Fruit fly (Drosophila melanogaster) whole organism, embryonic: ENCODE measurements around the gene CG7231.
A peak's percentile ranks its signal among the peaks of the same experiment; 100 is the strongest.

Experiments
- ATbp ChIP-seq: fragments of 200-800 bp; sonication (Bioruptor generic); optimal IDR thresholded peaks from 2 replicates; lab custom pipeline; 2017; ENCODE audit warnings: missing biosample characterization, mild to moderate bottlenecking, missing genetic modification characterization, missing genetic modification reagents
- Aef1 ChIP-seq: fragments of 200-800 bp; sonication (Bioruptor generic); IDR thresholded peaks from 3 replicates; pipeline ENCODE4 v1.3.6; 2022; ENCODE audit warnings: missing biosample characterization, missing genetic modification characterization
- BtbVII ChIP-seq: fragments of 200-800 bp; sonication (Bioruptor generic); optimal IDR thresholded peaks from 3 replicates; lab custom pipeline; 2017; ENCODE audit warnings: missing biosample characterization, mild to moderate bottlenecking, missing genetic modification characterization
- CG10431 ChIP-seq: fragments of 200-800 bp; sonication (Bioruptor generic); optimal IDR thresholded peaks from 3 replicates; lab custom pipeline; 2018; ENCODE audit warnings: missing biosample characterization, mild to moderate bottlenecking, missing genetic modification characterization
- CG10543 ChIP-seq: fragments of 200-800 bp; sonication (Bioruptor generic); optimal IDR thresholded peaks from 3 replicates; lab custom pipeline; 2017; ENCODE audit warnings: missing biosample characterization, mild to moderate bottlenecking, missing genetic modification characterization, moderate library complexity
- CG12155 ChIP-seq: fragments of 200-800 bp; sonication (Bioruptor generic); optimal IDR thresholded peaks from 3 replicates; lab custom pipeline; 2016; ENCODE audit warnings: missing biosample characterization, missing genetic modification characterization
- CG12219 ChIP-seq: fragments of 200-800 bp; sonication (Bioruptor generic); optimal IDR thresholded peaks from 3 replicates; lab custom pipeline; 2018; ENCODE audit warnings: missing biosample characterization, mild to moderate bottlenecking, missing genetic modification characterization
- CG17829 ChIP-seq: fragments of 200-800 bp; optimal IDR thresholded peaks from 2 replicates; lab custom pipeline; 2019; ENCODE audit warnings: missing biosample characterization, mild to moderate bottlenecking, missing genetic modification characterization, moderate library complexity
- CG18262 ChIP-seq: fragments of 200-800 bp; optimal IDR thresholded peaks from 3 replicates; lab custom pipeline; 2019; ENCODE audit warnings: missing biosample characterization, mild to moderate bottlenecking, missing genetic modification characterization, moderate library complexity
- CG30020 ChIP-seq: fragments of 200-800 bp; optimal IDR thresholded peaks from 2 replicates; lab custom pipeline; 2019; ENCODE audit warnings: missing biosample characterization, mild to moderate bottlenecking, missing genetic modification characterization, moderate library complexity
- CG33557 ChIP-seq: fragments of 200-800 bp; sonication (Bioruptor generic); optimal IDR thresholded peaks from 2 replicates; lab custom pipeline; 2019; ENCODE audit warnings: missing biosample characterization, mild to moderate bottlenecking, missing genetic modification characterization, moderate library complexity
- CG42726 ChIP-seq: fragments of 200-800 bp; sonication (Bioruptor generic); IDR thresholded peaks from 2 replicates; pipeline ENCODE4 v1.3.6; 2022; ENCODE audit warnings: missing biosample characterization, missing genetic modification characterization; ENCODE audit not compliant: partially characterized antibody
- CG43689 ChIP-seq: fragments of 200-800 bp; sonication (Bioruptor generic); IDR thresholded peaks from 2 replicates; pipeline ENCODE4 v1.3.6; 2022; ENCODE audit warnings: missing biosample characterization, missing genetic modification characterization
- CG4730 ChIP-seq: fragments of 200-800 bp; sonication (Bioruptor generic); IDR thresholded peaks from 2 replicates; pipeline ENCODE4 v1.3.6; 2022; ENCODE audit warnings: missing biosample characterization, missing genetic modification characterization
- CG7745 ChIP-seq: fragments of 200-800 bp; sonication (Bioruptor generic); optimal IDR thresholded peaks from 2 replicates; lab custom pipeline; 2018; ENCODE audit warnings: missing biosample characterization, mild to moderate bottlenecking, missing genetic modification characterization, moderate library complexity
- Camta ChIP-seq: fragments of 200-800 bp; sonication (Bioruptor generic); optimal IDR thresholded peaks from 2 replicates; lab custom pipeline; 2016; ENCODE audit warnings: missing biosample characterization, missing genetic modification characterization
- D ChIP-seq, 2 experiments: fragments of 200-800 bp in 1 of 2; fragments of >200 bp in 1 of 2; sonication (Bioruptor generic) in 1 of 2; optimal IDR thresholded peaks; 2 replicates in 1 of 2; 3 replicates in 1 of 2; lab custom pipeline; 2017; ENCODE audit warnings: mild to moderate bottlenecking in 1 of 2, missing biosample characterization in 1 of 2, missing genetic modification characterization in 1 of 2, missing genetic modification reagents in 1 of 2
- Deaf1 ChIP-seq: fragments of 200-800 bp; optimal IDR thresholded peaks from 3 replicates; lab custom pipeline; 2019; ENCODE audit warnings: missing biosample characterization, mild to moderate bottlenecking, missing genetic modification characterization, moderate library complexity
- Dek ChIP-seq: fragments of 200-800 bp; sonication (Bioruptor generic); optimal IDR thresholded peaks from 3 replicates; lab custom pipeline; 2019; ENCODE audit warnings: missing biosample characterization, mild to moderate bottlenecking, missing genetic modification characterization, moderate library complexity
- Dll ChIP-seq: fragments of 200-800 bp; sonication (Bioruptor generic); IDR thresholded peaks from 4 replicates; pipeline ENCODE4 v1.3.6; 2022; ENCODE audit warnings: missing biosample characterization, missing genetic modification characterization; ENCODE audit not compliant: partially characterized antibody
- Dref ChIP-seq: fragments of 200-800 bp; sonication (Bioruptor generic); IDR thresholded peaks from 2 replicates; pipeline ENCODE4 v1.3.6; 2022; ENCODE audit warnings: missing biosample characterization, missing genetic modification characterization
- GATAe ChIP-seq: fragments of 200-800 bp; sonication (Bioruptor generic); conservative IDR thresholded peaks from 2 replicates; pipeline ENCODE4 v1.3.6; 2022; ENCODE audit warnings: missing biosample characterization, missing genetic modification characterization
- Hmx ChIP-seq: fragments of 200-800 bp; sonication (Bioruptor generic); optimal IDR thresholded peaks from 2 replicates; lab custom pipeline; 2016; ENCODE audit warnings: missing biosample characterization, missing genetic modification characterization
- MESR4 ChIP-seq: fragments of 200-800 bp; sonication (Bioruptor generic); optimal IDR thresholded peaks from 2 replicates; lab custom pipeline; 2018; ENCODE audit warnings: missing biosample characterization, mild to moderate bottlenecking, missing genetic modification characterization, moderate library complexity
- Med ChIP-seq: fragments of 200-800 bp; sonication (Bioruptor generic); peaks from one replicate; lab custom pipeline; 2016; ENCODE audit warnings: missing biosample characterization, missing genetic modification characterization, mild to moderate bottlenecking, inconsistent platforms, moderate library complexity
- Myb ChIP-seq: fragments of 200-800 bp; sonication (Bioruptor generic); optimal IDR thresholded peaks from 2 replicates; lab custom pipeline; 2016; ENCODE audit warnings: missing biosample characterization, missing genetic modification characterization
- Oli ChIP-seq: fragments of 200-800 bp; sonication (Bioruptor generic); optimal IDR thresholded peaks from 2 replicates; lab custom pipeline; 2018; ENCODE audit warnings: missing biosample characterization, mild to moderate bottlenecking, missing genetic modification characterization, moderate library complexity
- Sox100B ChIP-seq: fragments of 200-800 bp; sonication (Bioruptor generic); optimal IDR thresholded peaks from 3 replicates; lab custom pipeline; 2018; ENCODE audit warnings: missing biosample characterization, mild to moderate bottlenecking, missing genetic modification characterization
- Sry-δ ChIP-seq: fragments of 200-800 bp; sonication (Bioruptor generic); optimal IDR thresholded peaks from 2 replicates; lab custom pipeline; 2016; ENCODE audit warnings: missing biosample characterization, missing genetic modification characterization
- ab ChIP-seq: fragments of 200-800 bp; sonication (Bioruptor generic); optimal IDR thresholded peaks from 2 replicates; lab custom pipeline; 2016; ENCODE audit warnings: missing biosample characterization, missing genetic modification characterization
- abd-A ChIP-seq: fragments of 200-800 bp; sonication (Bioruptor generic); optimal IDR thresholded peaks from 3 replicates; lab custom pipeline; 2019; ENCODE audit warnings: missing biosample characterization, mild to moderate bottlenecking, missing genetic modification characterization, moderate library complexity
- ato ChIP-seq: fragments of 200-800 bp; sonication (Bioruptor generic); IDR thresholded peaks from 2 replicates; pipeline ENCODE4 v1.3.6; 2022; ENCODE audit warnings: missing biosample characterization, missing genetic modification characterization; ENCODE audit not compliant: partially characterized antibody
- bbx ChIP-seq: fragments of 200-800 bp; sonication (Bioruptor generic); IDR thresholded peaks from 2 replicates; pipeline ENCODE4 v1.3.6; 2022; ENCODE audit warnings: missing biosample characterization, missing genetic modification characterization; ENCODE audit not compliant: partially characterized antibody
- cg ChIP-seq: fragments of 200-800 bp; sonication (Bioruptor generic); optimal IDR thresholded peaks from 3 replicates; lab custom pipeline; 2019; ENCODE audit warnings: missing biosample characterization, mild to moderate bottlenecking, missing genetic modification characterization, moderate library complexity
- chn ChIP-seq: fragments of 200-800 bp; sonication (Bioruptor generic); optimal IDR thresholded peaks from 2 replicates; lab custom pipeline; 2016; ENCODE audit warnings: missing biosample characterization, missing genetic modification characterization
- crol ChIP-seq: fragments of 200-800 bp; sonication (Bioruptor generic); IDR thresholded peaks from 2 replicates; pipeline ENCODE4 v1.3.6; 2022; ENCODE audit warnings: missing biosample characterization, missing genetic modification characterization
- crp ChIP-seq, 2 experiments: fragments of 200-800 bp; sonication (Bioruptor generic); optimal IDR thresholded peaks; 2 replicates in 1 of 2; 3 replicates in 1 of 2; lab custom pipeline; 2017; ENCODE audit warnings: missing biosample characterization in 2 of 2, missing genetic modification characterization in 2 of 2, mild to moderate bottlenecking in 1 of 2, moderate library complexity in 1 of 2
- ewg ChIP-seq: fragments of 200-800 bp; sonication (Bioruptor generic); optimal IDR thresholded peaks from 3 replicates; lab custom pipeline; 2017; ENCODE audit warnings: mild to moderate bottlenecking, missing biosample characterization, missing genetic modification reagents, missing genetic modification characterization
- gsb-n ChIP-seq: fragments of 200-800 bp; sonication (Bioruptor generic); optimal IDR thresholded peaks from 3 replicates; lab custom pipeline; 2018; ENCODE audit warnings: missing biosample characterization, mild to moderate bottlenecking, missing genetic modification characterization
- jumu ChIP-seq: fragments of 200-800 bp; sonication (Bioruptor generic); optimal IDR thresholded peaks from 3 replicates; lab custom pipeline; 2016; ENCODE audit warnings: missing biosample characterization, missing genetic modification characterization
- knrl ChIP-seq: fragments of 200-800 bp; sonication (Bioruptor generic); IDR thresholded peaks from 3 replicates; pipeline ENCODE4 v1.3.6; 2022; ENCODE audit warnings: missing biosample characterization, missing genetic modification characterization; ENCODE audit not compliant: partially characterized antibody
- phol ChIP-seq: fragments of 200-800 bp; sonication (Bioruptor generic); optimal IDR thresholded peaks from 3 replicates; lab custom pipeline; 2018; ENCODE audit warnings: missing biosample characterization, mild to moderate bottlenecking, missing genetic modification characterization, moderate library complexity
- slou ChIP-seq: fragments of 200-800 bp; sonication (Bioruptor generic); optimal IDR thresholded peaks from 3 replicates; lab custom pipeline; 2016; ENCODE audit warnings: missing biosample characterization, missing genetic modification characterization
- sr ChIP-seq: fragments of 200-800 bp; sonication (Bioruptor generic); IDR thresholded peaks from 3 replicates; pipeline ENCODE4 v1.3.6; 2022; ENCODE audit warnings: missing biosample characterization, missing genetic modification characterization
- stc ChIP-seq: fragments of 200-800 bp; sonication (Bioruptor generic); IDR thresholded peaks from 2 replicates; pipeline ENCODE4 v1.3.6; 2022; ENCODE audit warnings: missing biosample characterization, missing genetic modification characterization
- tio ChIP-seq: fragments of 200-800 bp; sonication (Bioruptor generic); optimal IDR thresholded peaks from 2 replicates; lab custom pipeline; 2017; ENCODE audit warnings: missing biosample characterization, missing genetic modification characterization, inconsistent platforms
- twi ChIP-seq: fragments of 200-800 bp; optimal IDR thresholded peaks from 2 replicates; lab custom pipeline; 2019; ENCODE audit warnings: missing biosample characterization, mild to moderate bottlenecking, missing genetic modification characterization, moderate library complexity
- wor ChIP-seq: fragments of 200-800 bp; sonication (Bioruptor generic); IDR thresholded peaks from 2 replicates; pipeline ENCODE4 v1.3.6; 2022; ENCODE audit warnings: missing biosample characterization, missing genetic modification characterization
- zen ChIP-seq: fragments of 200-800 bp; sonication (Bioruptor generic); optimal IDR thresholded peaks from 3 replicates; lab custom pipeline; 2018; ENCODE audit warnings: missing biosample characterization, mild to moderate bottlenecking, missing genetic modification characterization, moderate library complexity

Gene CG7231

dm6 chr2L:8030102-8030501 lies 46.4 kb downstream of the CG7231 start (continued):
- TF ChIP-seq Myb (GFP tag; lab: Kevin White, UChicago) (no peak), Camta (no peak), CG12155 (GFP tag; lab: Kevin White, UChicago) (peak; percentile 95), CG17829 (tag; lab: Kevin White, UChicago) (no peak), BtbVII (no peak), twi (tag; lab: Kevin White, UChicago) (no peak), Aef1 (GFP tag; lab: Robert Waterston, UW) (no peak), GATAe (no peak), phol (tag; lab: Kevin White, UChicago) (no peak), ato (GFP tag; lab: Robert Waterston, UW) (no peak), wor (no peak), crp (GFP tag; optimal IDR thresholded peaks at IDR 0.05; lab: Kevin White, UChicago) (no peak), slou (no peak), Dll (GFP tag; lab: Robert Waterston, UW) (peak; percentile 28; the same call in 1 of the 4 replicates), sr (no peak), Med (GFP tag; lab: Kevin White, UChicago) (peak; percentile 62), CG10431 (GFP tag; lab: Kevin White, UChicago) (no peak), Dref (GFP tag; lab: Robert Waterston, UW) (no peak), stc (GFP tag; lab: Robert Waterston, UW) (peak; percentile 34; the same call in 1 of the 2 replicates), knrl (GFP tag; lab: Robert Waterston, UW) (peak; percentile 17; the same call in 1 of the 3 replicates), Hmx (GFP tag; lab: Kevin White, UChicago) (no peak), Sry-δ (GFP tag; lab: Kevin White, UChicago) (peak; percentile 58), CG12219 (GFP tag; lab: Kevin White, UChicago) (no peak), bbx (GFP tag; lab: Robert Waterston, UW) (0 out of 2 replicates have a peak, but pooled peaks have one; percentile 20), CG43689 (no peak)

DNA sequence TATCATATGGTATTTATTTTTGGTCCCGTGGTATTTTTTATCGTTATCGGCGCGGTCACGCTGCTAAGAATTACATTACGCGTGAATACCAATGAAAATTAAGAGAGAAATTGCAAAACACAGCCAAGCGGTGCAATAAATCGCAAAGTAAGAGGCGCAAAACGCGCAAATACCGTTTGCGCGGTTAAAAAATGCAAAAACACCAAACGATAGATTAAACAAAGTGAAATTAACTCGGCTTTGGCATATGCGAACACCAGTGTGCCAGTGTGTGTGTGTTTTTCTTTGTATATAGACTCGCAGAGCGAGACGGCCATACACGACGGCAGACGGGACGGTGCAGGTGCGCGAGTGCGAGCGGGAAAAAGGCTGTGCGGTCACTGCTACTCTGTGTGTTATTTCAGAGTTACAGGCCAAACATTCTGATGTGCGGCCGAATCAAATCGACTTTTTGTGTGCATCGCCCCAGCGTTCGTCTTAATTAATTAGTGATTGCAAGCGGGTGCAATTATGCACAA lies 47.0 kb downstream of the CG7231 start, which contains the start of gene Cka:
TSS of gene Cka (plus strand) at position 29 of the 518 bp plus-strand sequence.
- TF ChIP-seq ewg (GFP tag; lab: Kevin White, UChicago) (peak; percentile 13), CG4730 (GFP tag; lab: Robert Waterston, UW) (no peak), cg (GFP tag; lab: Kevin White, UChicago) (peak; percentile 97), CG33557 (peak; percentile 46), CG18262 (peak; percentile 1), jumu (GFP tag; lab: Kevin White, UChicago) (peak; percentile 13), CG7745 (peak; percentile 53), tio (GFP tag; lab: Kevin White, UChicago) (no peak), crol (GFP tag; lab: Robert Waterston, UW) (peak; percentile 38; the same call in 1 of the 2 replicates), CG30020 (tag; lab: Kevin White, UChicago) (peak; percentile 40), Oli (tag; lab: Kevin White, UChicago) (peak; percentile 21), zen (tag; lab: Kevin White, UChicago) (peak; percentile 7), Sox100B (no peak), ATbp (GFP tag; lab: Kevin White, UChicago) (no peak), gsb-n (peak; percentile 52), abd-A (tag; lab: Kevin White, UChicago) (no peak), Dek (no peak), chn (no peak), CG10543 (GFP tag; lab: Kevin White, UChicago) (peak; percentile 71), Deaf1 (tag; lab: Kevin White, UChicago) (peak; percentile 23), MESR4 (GFP tag; lab: Kevin White, UChicago) (peak; percentile 88), ab (GFP tag; lab: Kevin White, UChicago) (no peak), CG42726 (0 out of 2 replicates have a peak, but pooled peaks have one; percentile 27), D (optimal IDR thresholded peaks at IDR 0.05; lab: Kevin White, UChicago) (peak; percentile 73), D (GFP tag; optimal IDR thresholded peaks at IDR 0.05; lab: Kevin White, UChicago) (no peak)
